In genomic region chr3L:21037404-21037803, dm6 we compare ENCODE assay signal across 1 fruit fly cellular context.
TF ChIP-seq lines count a peak whose summit lies in the region.

No protein-coding gene starts in this region.

TF ChIP-seq in whole organism, embryonic, 481 proteins besides CTCF, POLR2A, EP300 and RAD21 (continued from another document and continues in another):
- TF ChIP-seq NC2α (GFP tag; optimal IDR thresholded peaks at IDR 0.05; lab: Kevin White, UChicago) (no peak), CG10274 (GFP tag; optimal IDR thresholded peaks at IDR 0.05; lab: Kevin White, UChicago) (peak; percentile 46), Hmx (GFP tag; optimal IDR thresholded peaks at IDR 0.05; lab: Kevin White, UChicago) (peak; percentile 47), dm (GFP tag; optimal IDR thresholded peaks at IDR 0.05; lab: Kevin White, UChicago) (peak; percentile 32), Sox100B (GFP tag; optimal IDR thresholded peaks at IDR 0.05; lab: Kevin White, UChicago) (peak; percentile 70), pita (GFP tag; optimal IDR thresholded peaks at IDR 0.05; lab: Kevin White, UChicago) (no peak), CG11504 (tag; optimal IDR thresholded peaks at IDR 0.05; lab: Kevin White, UChicago) (peak; percentile 87), Usf (GFP tag; optimal IDR thresholded peaks at IDR 0.05; lab: Kevin White, UChicago) (no peak), dmrt11E (tag; optimal IDR thresholded peaks at IDR 0.05; lab: Kevin White, UChicago) (peak; percentile 79), E2f2 (GFP tag; IDR thresholded peaks at IDR 0.05; lab: Robert Waterston, UW) (peak; percentile 51; the same call in 1 of the 2 replicates), br (optimal IDR thresholded peaks at IDR 0.05; lab: Kevin White, UChicago) (no peak), insv (GFP tag; optimal IDR thresholded peaks at IDR 0.05; lab: Kevin White, UChicago) (no peak), CG2875 (GFP tag; optimal IDR thresholded peaks at IDR 0.05; lab: Kevin White, UChicago) (peak; percentile 53), HHEX (GFP tag; optimal IDR thresholded peaks at IDR 0.05; lab: Kevin White, UChicago) (peak; percentile 74), H15 (GFP tag; IDR thresholded peaks at IDR 0.05; lab: Robert Waterston, UW) (no peak; the same call in 2 of the 3 replicates), CG9609 (GFP tag; optimal IDR thresholded peaks at IDR 0.05; lab: Kevin White, UChicago) (peak; percentile 45), CG8359 (GFP tag; optimal IDR thresholded peaks at IDR 0.05; lab: Kevin White, UChicago; ENCODE audit: borderline replicate concordance) (no peak), CG17568 (GFP tag; optimal IDR thresholded peaks at IDR 0.05; lab: Kevin White, UChicago) (peak; percentile 73), kay (GFP tag; optimal IDR thresholded peaks at IDR 0.05; lab: Kevin White, UChicago) (peak; percentile 59), gsb (GFP tag; IDR thresholded peaks at IDR 0.05; lab: Robert Waterston, UW) (0 out of 2 replicates have a peak, but pooled peaks have one; percentile 48), slou (GFP tag; optimal IDR thresholded peaks at IDR 0.05; lab: Kevin White, UChicago) (no peak), Nf-YC (tag; optimal IDR thresholded peaks at IDR 0.05; lab: Kevin White, UChicago) (peak; percentile 34), Camta (GFP tag; optimal IDR thresholded peaks at IDR 0.05; lab: Kevin White, UChicago) (peak; percentile 38), ap (GFP tag; IDR thresholded peaks at IDR 0.05; lab: Robert Waterston, UW) (peak; percentile 72), her (GFP tag; optimal IDR thresholded peaks at IDR 0.05; lab: Kevin White, UChicago) (peak; percentile 7), CG10654 (GFP tag; optimal IDR thresholded peaks at IDR 0.05; lab: Kevin White, UChicago) (peak; percentile 53), CG13123 (GFP tag; optimal IDR thresholded peaks at IDR 0.05; lab: Kevin White, UChicago) (peak; percentile 50), Hand (GFP tag; optimal IDR thresholded peaks at IDR 0.05; lab: Kevin White, UChicago) (peak; percentile 51), cad (GFP tag; optimal IDR thresholded peaks at IDR 0.05; lab: Kevin White, UChicago) (no peak), CG3281 (GFP tag; optimal IDR thresholded peaks at IDR 0.05; lab: Kevin White, UChicago) (peak; percentile 67), croc (GFP tag; conservative IDR thresholded peaks at IDR 0.05; lab: Robert Waterston, UW) (peak; percentile 30; the same call in 2 of the 3 replicates), Dll (GFP tag; IDR thresholded peaks at IDR 0.05; lab: Robert Waterston, UW; ENCODE audit: partially characterized antibody) (no peak), CG13296 (GFP tag; optimal IDR thresholded peaks at IDR 0.05; lab: Kevin White, UChicago) (peak; percentile 71), HLH4C (GFP tag; IDR thresholded peaks at IDR 0.05; lab: Robert Waterston, UW; ENCODE audit: partially characterized antibody) (no peak), CG8290 (GFP tag; optimal IDR thresholded peaks at IDR 0.05; lab: Kevin White, UChicago) (peak; percentile 54), CG8290 (tag; optimal IDR thresholded peaks at IDR 0.05; lab: Kevin White, UChicago) (peak in 1 of 2 experiments; percentile 40), sna (GFP tag; IDR thresholded peaks at IDR 0.05; lab: Robert Waterston, UW; ENCODE audit: partially characterized antibody) (no peak), knrl (GFP tag; IDR thresholded peaks at IDR 0.05; lab: Robert Waterston, UW; ENCODE audit: partially characterized antibody) (no peak), Sin3A (optimal IDR thresholded peaks at IDR 0.05; lab: Kevin White, UChicago) (no peak), hth (optimal IDR thresholded peaks at IDR 0.05; lab: Kevin White, UChicago) (no peak), CG12744 (GFP tag; optimal IDR thresholded peaks at IDR 0.05; lab: Kevin White, UChicago) (peak; percentile 45), crc (GFP tag; optimal IDR thresholded peaks at IDR 0.05; lab: Kevin White, UChicago) (peak; percentile 42), CG10462 (GFP tag; optimal IDR thresholded peaks at IDR 0.05; lab: Kevin White, UChicago) (peak; percentile 65), CG17829 (tag; optimal IDR thresholded peaks at IDR 0.05; lab: Kevin White, UChicago) (peak; percentile 85), corto (GFP tag; optimal IDR thresholded peaks at IDR 0.05; lab: Kevin White, UChicago) (no peak), sima (GFP tag; optimal IDR thresholded peaks at IDR 0.05; lab: Kevin White, UChicago) (peak; percentile 10), CG10959 (GFP tag; IDR thresholded peaks at IDR 0.05; lab: Robert Waterston, UW) (peak; percentile 67), CG1024 (GFP tag; IDR thresholded peaks at IDR 0.05; lab: Robert Waterston, UW) (no peak), lbe (GFP tag; optimal IDR thresholded peaks at IDR 0.05; lab: Kevin White, UChicago) (no peak), CG16779 (GFP tag; IDR thresholded peaks at IDR 0.05; lab: Robert Waterston, UW) (no peak), dmrt99B (tag; optimal IDR thresholded peaks at IDR 0.05; lab: Kevin White, UChicago) (peak; percentile 88), CG30020 (tag; optimal IDR thresholded peaks at IDR 0.05; lab: Kevin White, UChicago) (peak; percentile 7), H2.0 (GFP tag; IDR thresholded peaks at IDR 0.05; lab: Robert Waterston, UW) (peak; percentile 75), Dref (GFP tag; IDR thresholded peaks at IDR 0.05; lab: Robert Waterston, UW) (no peak), CG32532 (GFP tag; IDR thresholded peaks at IDR 0.05; lab: Robert Waterston, UW) (peak; percentile 74), CG34376 (GFP tag; optimal IDR thresholded peaks at IDR 0.05; lab: Kevin White, UChicago) (peak; percentile 0), Aef1 (GFP tag; IDR thresholded peaks at IDR 0.05; lab: Robert Waterston, UW) (peak; percentile 68), pfk (GFP tag; optimal IDR thresholded peaks at IDR 0.05; lab: Kevin White, UChicago) (no peak), CG14965 (GFP tag; optimal IDR thresholded peaks at IDR 0.05; lab: Kevin White, UChicago; ENCODE audit: borderline replicate concordance) (no peak), CG18011 (GFP tag; optimal IDR thresholded peaks at IDR 0.05; lab: Kevin White, UChicago) (peak; percentile 28), trem (tag; optimal IDR thresholded peaks at IDR 0.05; lab: Kevin White, UChicago) (peak; percentile 60), ara (GFP tag; IDR thresholded peaks at IDR 0.05; lab: Robert Waterston, UW) (peak; percentile 75), zfh1 (GFP tag; IDR thresholded peaks at IDR 0.05; lab: Robert Waterston, UW) (peak; percentile 67), Dfd (GFP tag; optimal IDR thresholded peaks at IDR 0.05; lab: Kevin White, UChicago) (no peak), gce (GFP tag; IDR thresholded peaks at IDR 0.05; lab: Robert Waterston, UW) (no peak), ase (GFP tag; IDR thresholded peaks at IDR 0.05; lab: Robert Waterston, UW) (0 out of 3 replicates have a peak, but pooled peaks have one; percentile 32), CG18476 (GFP tag; optimal IDR thresholded peaks at IDR 0.05; lab: Kevin White, UChicago) (peak; percentile 58), zfh2 (GFP tag; optimal IDR thresholded peaks at IDR 0.05; lab: Kevin White, UChicago) (peak; percentile 36), CG4360 (GFP tag; IDR thresholded peaks at IDR 0.05; lab: Robert Waterston, UW) (peak; percentile 38; the same call in 1 of the 2 replicates), repo (GFP tag; optimal IDR thresholded peaks at IDR 0.05; lab: Kevin White, UChicago) (peak; percentile 3), Hr78 (GFP tag; optimal IDR thresholded peaks at IDR 0.05; lab: Kevin White, UChicago) (peak in 1 of 2 experiments; percentile 76), CG11695 (GFP tag; IDR thresholded peaks at IDR 0.05; lab: Robert Waterston, UW) (peak; percentile 80), seq (GFP tag; IDR thresholded peaks at IDR 0.05; lab: Robert Waterston, UW) (peak; percentile 74; the same call in 1 of the 2 replicates), Lhr (GFP tag; optimal IDR thresholded peaks at IDR 0.05; lab: Kevin White, UChicago) (peak; percentile 47), sens-2 (GFP tag; IDR thresholded peaks at IDR 0.05; lab: Robert Waterston, UW) (no peak), maf-S (GFP tag; optimal IDR thresholded peaks at IDR 0.05; lab: Kevin White, UChicago) (peak; percentile 54), inv (GFP tag; IDR thresholded peaks at IDR 0.05; lab: Robert Waterston, UW; ENCODE audit: partially characterized antibody) (no peak), lmd (GFP tag; IDR thresholded peaks at IDR 0.05; lab: Robert Waterston, UW) (peak; percentile 76), fd64A (GFP tag; optimal IDR thresholded peaks at IDR 0.05; lab: Kevin White, UChicago) (peak; percentile 26), CG16815 (GFP tag; optimal IDR thresholded peaks at IDR 0.05; lab: Kevin White, UChicago) (peak; percentile 33), ro (GFP tag; IDR thresholded peaks at IDR 0.05; lab: Robert Waterston, UW) (no peak), ind (GFP tag; optimal IDR thresholded peaks at IDR 0.05; lab: Kevin White, UChicago) (peak; percentile 75), CG5953 (GFP tag; IDR thresholded peaks at IDR 0.05; lab: Robert Waterston, UW) (peak; percentile 64; the same call in 1 of the 2 replicates), Atf-2 (GFP tag; optimal IDR thresholded peaks at IDR 0.05; lab: Kevin White, UChicago) (peak; percentile 56), BtbVII (GFP tag; optimal IDR thresholded peaks at IDR 0.05; lab: Kevin White, UChicago) (peak; percentile 67), Myb (GFP tag; optimal IDR thresholded peaks at IDR 0.05; lab: Kevin White, UChicago) (peak; percentile 28), CG30403 (GFP tag; optimal IDR thresholded peaks at IDR 0.05; lab: Kevin White, UChicago) (peak; percentile 81), ranshi (GFP tag; IDR thresholded peaks at IDR 0.05; lab: Robert Waterston, UW) (peak; percentile 81), CG12155 (GFP tag; optimal IDR thresholded peaks at IDR 0.05; lab: Kevin White, UChicago) (peak; percentile 73), nau (GFP tag; optimal IDR thresholded peaks at IDR 0.05; lab: Kevin White, UChicago) (peak; percentile 51), trh (GFP tag; optimal IDR thresholded peaks at IDR 0.05; lab: Kevin White, UChicago) (peak; percentile 44), jing (GFP tag; optimal IDR thresholded peaks at IDR 0.05; lab: Kevin White, UChicago) (peak; percentile 51), vvl (GFP tag; IDR thresholded peaks at IDR 0.05; lab: Robert Waterston, UW) (peak; percentile 88), CG11398 (GFP tag; optimal IDR thresholded peaks at IDR 0.05; lab: Kevin White, UChicago) (peak; percentile 51), CG7745 (tag; optimal IDR thresholded peaks at IDR 0.05; lab: Kevin White, UChicago) (no peak), CG14014 (GFP tag; IDR thresholded peaks at IDR 0.05; lab: Robert Waterston, UW) (peak; percentile 78), CrebB (tag; optimal IDR thresholded peaks at IDR 0.05; lab: Kevin White, UChicago) (peak; percentile 61), tgo (GFP tag; IDR thresholded peaks at IDR 0.05; lab: Robert Waterston, UW) (peak; percentile 58), usp (GFP tag; optimal IDR thresholded peaks at IDR 0.05; lab: Kevin White, UChicago) (no peak), sob (GFP tag; IDR thresholded peaks at IDR 0.05; lab: Robert Waterston, UW) (peak; percentile 75), dpn (GFP tag; optimal IDR thresholded peaks at IDR 0.05; lab: Kevin White, UChicago) (peak; percentile 74 to 80), CG13424 (tag; optimal IDR thresholded peaks at IDR 0.05; lab: Kevin White, UChicago) (peak; percentile 84), Atf3 (GFP tag; optimal IDR thresholded peaks at IDR 0.05; lab: Kevin White, UChicago) (peak; percentile 41), CG12071 (GFP tag; optimal IDR thresholded peaks at IDR 0.05; lab: Kevin White, UChicago) (peak; percentile 53), CG9727 (GFP tag; optimal IDR thresholded peaks at IDR 0.05; lab: Kevin White, UChicago) (peak; percentile 81), CG11093 (GFP tag; IDR thresholded peaks at IDR 0.05; lab: Robert Waterston, UW) (0 out of 3 replicates have a peak, but pooled peaks have one; percentile 10), pan (optimal IDR thresholded peaks at IDR 0.05; lab: Kevin White, UChicago) (no peak), pan (GFP tag; optimal IDR thresholded peaks at IDR 0.05 in 1 of 2, IDR thresholded peaks at IDR 0.05 in 1 of 2) (peak in 1 of 2 experiments; percentile 86), CG2889 (GFP tag; IDR thresholded peaks at IDR 0.05; lab: Robert Waterston, UW) (peak; percentile 74), gro (GFP tag; optimal IDR thresholded peaks at IDR 0.05; lab: Kevin White, UChicago) (peak; percentile 53), Trl (optimal IDR thresholded peaks at IDR 0.05; lab: Kevin White, UChicago) (no peak), Trl (GFP tag; optimal IDR thresholded peaks at IDR 0.05; lab: Kevin White, UChicago) (peak; percentile 36), CG4854 (GFP tag; optimal IDR thresholded peaks at IDR 0.05; lab: Kevin White, UChicago) (peak; percentile 51), CG31365 (tag; optimal IDR thresholded peaks at IDR 0.05; lab: Kevin White, UChicago) (peak; percentile 20), CG12769 (tag; optimal IDR thresholded peaks at IDR 0.05; lab: Kevin White, UChicago) (peak; percentile 79), zf30C (GFP tag; optimal IDR thresholded peaks at IDR 0.05; lab: Kevin White, UChicago) (peak; percentile 55), pho (GFP tag; optimal IDR thresholded peaks at IDR 0.05; lab: Kevin White, UChicago) (peak; percentile 43), MESR4 (GFP tag; optimal IDR thresholded peaks at IDR 0.05; lab: Kevin White, UChicago) (peak; percentile 15), Scr (GFP tag; IDR thresholded peaks at IDR 0.05; lab: Robert Waterston, UW; ENCODE audit: partially characterized antibody) (no peak), ac (GFP tag; optimal IDR thresholded peaks at IDR 0.05; lab: Kevin White, UChicago) (no peak), CG6175 (GFP tag; IDR thresholded peaks at IDR 0.05; lab: Robert Waterston, UW) (no peak), Chrac-16 (GFP tag; optimal IDR thresholded peaks at IDR 0.05; lab: Kevin White, UChicago) (peak; percentile 68), Rx (GFP tag; IDR thresholded peaks at IDR 0.05; lab: Robert Waterston, UW) (no peak), CG15269 (tag; optimal IDR thresholded peaks at IDR 0.05; lab: Kevin White, UChicago) (peak; percentile 90), gem (tag; optimal IDR thresholded peaks at IDR 0.05; lab: Kevin White, UChicago) (peak; percentile 92), Max (GFP tag; optimal IDR thresholded peaks at IDR 0.05; lab: Kevin White, UChicago) (peak; percentile 71), HmgD (GFP tag; optimal IDR thresholded peaks at IDR 0.05; lab: Kevin White, UChicago) (no peak), CG3163 (GFP tag; optimal IDR thresholded peaks at IDR 0.05; lab: Kevin White, UChicago) (peak; percentile 2), CG1529 (GFP tag; optimal IDR thresholded peaks at IDR 0.05; lab: Kevin White, UChicago) (peak; percentile 62), CG10267 (tag; optimal IDR thresholded peaks at IDR 0.05; lab: Kevin White, UChicago) (peak; percentile 82), peb (GFP tag; IDR thresholded peaks at IDR 0.05; lab: Robert Waterston, UW) (peak; percentile 74)
